Worm (Caenorhabditis elegans) whole organism, L4/young adult: ENCODE measurements around the gene F46B3.16.

Source experiments
- W03F9.2 ChIP-seq: fragments of 150-350 bp; optimal IDR thresholded peaks from 2 replicates; lab custom pipeline; 2014; ENCODE audit warnings: missing biosample characterization, missing genetic modification characterization
- him-1 ChIP-seq: sonication (generic microtip); optimal IDR thresholded peaks from 2 replicates; lab custom pipeline; 2016; ENCODE audit warnings: missing genotype, missing genetic modification reagents, missing genetic modification characterization, missing compliant biosample characterization

DNA sequence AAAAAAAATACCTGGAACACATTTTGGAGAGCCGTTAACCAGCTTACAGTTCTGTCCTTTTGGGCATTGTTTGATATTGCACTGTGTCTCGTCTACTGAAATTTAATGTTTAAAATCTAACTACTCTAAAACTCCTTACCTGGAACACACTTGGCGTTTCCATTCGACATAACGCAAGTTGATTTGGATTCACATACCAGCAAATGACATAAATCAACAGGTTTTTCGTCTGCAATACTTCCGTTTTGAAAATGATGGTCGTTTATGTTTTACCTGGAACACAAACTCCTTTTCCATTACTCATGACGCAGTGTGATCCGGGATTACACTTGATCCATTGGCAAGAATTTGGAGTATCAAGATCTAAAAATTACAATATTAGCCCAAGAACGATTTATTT, 9.2 kb upstream of the F46B3.16 start:
- TF ChIP-seq him-1 (no peak), W03F9.2 (tag; lab: Kevin White, UChicago) (no peak)
